Fruit fly (Drosophila melanogaster): ENCODE data around the gene Pkc98E.
A peak's percentile ranks its signal among the peaks of the same experiment; 100 is the strongest.

Pkc98E gene

dm6 chr3R:29054047-29054446 is 15.1 kb downstream of the Pkc98E start, which contains the start of gene CG11843:
Gene CG11843, plus strand, starts transcription at chr3R:29054347.
- TF ChIP-seq CG10321 (GFP tag; IDR thresholded peaks at IDR 0.05) (no peak), D (optimal IDR thresholded peaks at IDR 0.05) (no peak), D (GFP tag; optimal IDR thresholded peaks at IDR 0.05) (no peak), gcm2 (GFP tag; optimal IDR thresholded peaks at IDR 0.05) (no peak), usp (GFP tag; optimal IDR thresholded peaks at IDR 0.05) (no peak), CG4328 (GFP tag; optimal IDR thresholded peaks at IDR 0.05) (no peak), tin (GFP tag; optimal IDR thresholded peaks at IDR 0.05) (no peak), Dfd (GFP tag; optimal IDR thresholded peaks at IDR 0.05) (no peak), Dll (GFP tag; IDR thresholded peaks at IDR 0.05; ENCODE audit: partially characterized antibody) (no peak), row (GFP tag; IDR thresholded peaks at IDR 0.05) (no peak), ac (GFP tag; optimal IDR thresholded peaks at IDR 0.05) (no peak), vvl (GFP tag; IDR thresholded peaks at IDR 0.05) (no peak), lmd (GFP tag; IDR thresholded peaks at IDR 0.05) (no peak), Awh (GFP tag; IDR thresholded peaks at IDR 0.05) (no peak), CG17802 (tag; optimal IDR thresholded peaks at IDR 0.05) (no peak), Tbp (GFP tag; optimal IDR thresholded peaks at IDR 0.05) (no peak), dpn (GFP tag; optimal IDR thresholded peaks at IDR 0.05) (no peak), CG7963 (GFP tag; IDR thresholded peaks at IDR 0.05; ENCODE audit: partially characterized antibody) (no peak)

DNA sequence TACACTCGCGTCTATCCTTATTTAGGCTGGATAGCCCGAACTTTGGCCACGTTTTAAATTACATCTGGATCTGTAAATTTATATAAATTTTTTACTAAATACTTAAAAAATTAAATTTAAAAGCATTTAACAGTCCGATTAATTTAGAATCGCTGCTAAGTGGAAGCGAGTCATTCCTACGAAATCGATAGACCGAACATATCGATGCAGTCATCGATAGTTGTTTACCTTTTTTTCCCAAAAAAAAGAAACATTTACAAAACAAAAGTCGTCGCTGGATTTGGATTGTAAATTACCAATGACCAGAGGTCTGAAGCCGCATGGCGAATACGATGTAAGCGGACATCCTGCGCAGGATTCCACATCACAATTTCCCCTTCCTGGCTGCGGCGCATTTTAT is 16.8 kb downstream of the Pkc98E start, which contains the start of gene Sirt7:
Gene Sirt7 (plus strand): TSS at position 218 of the 400 bp plus-strand sequence.
- TF ChIP-seq Bgb (GFP tag; IDR thresholded peaks at IDR 0.05; ENCODE audit: partially characterized antibody): peak; percentile 95
- peak; percentile 97 for TF ChIP-seq zen2 (GFP tag; IDR thresholded peaks at IDR 0.05; ENCODE audit: partially characterized antibody)
- TF ChIP-seq nmo (GFP tag; optimal IDR thresholded peaks at IDR 0.05): peak; percentile 29
- TF ChIP-seq CG15514 (GFP tag; optimal IDR thresholded peaks at IDR 0.05): peak; percentile 21
- TF ChIP-seq Atf-2 (GFP tag; optimal IDR thresholded peaks at IDR 0.05): no peak
- TF ChIP-seq unc-4 (GFP tag; IDR thresholded peaks at IDR 0.05; ENCODE audit: partially characterized antibody): peak; percentile 96
- peak; percentile 30; the same call in 1 of the 2 replicates for TF ChIP-seq E2f2 (GFP tag; IDR thresholded peaks at IDR 0.05)
- no peak for TF ChIP-seq bowl (GFP tag; IDR thresholded peaks at IDR 0.05)
- TF ChIP-seq trem (tag; optimal IDR thresholded peaks at IDR 0.05): peak; percentile 30
- TF ChIP-seq CG17829 (tag; optimal IDR thresholded peaks at IDR 0.05): peak; percentile 33
- TF ChIP-seq gem (tag; optimal IDR thresholded peaks at IDR 0.05): no peak
- peak; percentile 43; the same call in 1 of the 2 replicates for TF ChIP-seq vvl (GFP tag; IDR thresholded peaks at IDR 0.05)
- no peak for TF ChIP-seq otp (GFP tag; IDR thresholded peaks at IDR 0.05)
- TF ChIP-seq CG42726 (GFP tag; IDR thresholded peaks at IDR 0.05; ENCODE audit: partially characterized antibody): peak; percentile 88
- TF ChIP-seq eve (GFP tag; optimal IDR thresholded peaks at IDR 0.05): no peak
- TF ChIP-seq hbn (GFP tag; IDR thresholded peaks at IDR 0.05; ENCODE audit: partially characterized antibody): peak; percentile 96
- TF ChIP-seq schlank (tag; optimal IDR thresholded peaks at IDR 0.05): no peak
- TF ChIP-seq knrl (GFP tag; IDR thresholded peaks at IDR 0.05; ENCODE audit: partially characterized antibody): peak; percentile 94
- peak; percentile 97 for TF ChIP-seq CG6791 (GFP tag; IDR thresholded peaks at IDR 0.05; ENCODE audit: partially characterized antibody)
- no peak for TF ChIP-seq CG18262 (tag; optimal IDR thresholded peaks at IDR 0.05)
- peak; percentile 92 for TF ChIP-seq Opbp (GFP tag; IDR thresholded peaks at IDR 0.05; ENCODE audit: partially characterized antibody)
- TF ChIP-seq CG7357 (GFP tag; IDR thresholded peaks at IDR 0.05): peak; percentile 63; the same call in 2 of the 3 replicates
- TF ChIP-seq sd (tag; optimal IDR thresholded peaks at IDR 0.05): no peak
- TF ChIP-seq CG32772 (GFP tag; IDR thresholded peaks at IDR 0.05): 0 out of 2 replicates have a peak, but pooled peaks have one; percentile 21
- peak; percentile 97 for TF ChIP-seq CG34224 (GFP tag; IDR thresholded peaks at IDR 0.05; ENCODE audit: partially characterized antibody)
- TF ChIP-seq CG7745 (tag; optimal IDR thresholded peaks at IDR 0.05): no peak
- no peak for TF ChIP-seq Lpt (GFP tag; optimal IDR thresholded peaks at IDR 0.05)
- peak; percentile 5 for TF ChIP-seq CG12155 (GFP tag; optimal IDR thresholded peaks at IDR 0.05)
- TF ChIP-seq CG9932 (GFP tag; IDR thresholded peaks at IDR 0.05): peak; percentile 29; the same call in 1 of the 2 replicates
- TF ChIP-seq CG12659 (GFP tag; optimal IDR thresholded peaks at IDR 0.05): peak; percentile 30
- no peak for TF ChIP-seq CG12104 (GFP tag; optimal IDR thresholded peaks at IDR 0.05)
- TF ChIP-seq CG2129 (GFP tag; IDR thresholded peaks at IDR 0.05; ENCODE audit: partially characterized antibody): peak; percentile 93
- TF ChIP-seq nerfin-2 (GFP tag; IDR thresholded peaks at IDR 0.05; ENCODE audit: partially characterized antibody): peak; percentile 86
